Fruit fly (Drosophila melanogaster) S2 (cell line): ENCODE results near the gene EndoA.

Source experiments
- CG8478 ChIP-seq: fragments of >200 bp; optimal IDR thresholded peaks from 2 replicates; lab custom pipeline; 2018
- CTCF ChIP-seq, 2 experiments: fragments of >200 bp; optimal IDR thresholded peaks; 2 replicates each; lab custom pipeline; 2018

- TF ChIP-seq CG8478 (lab: Kevin White, UChicago) = no peak
- TF ChIP-seq CTCF (optimal IDR thresholded peaks at IDR 0.05; lab: Kevin White, UChicago) = no peak
Observed at dm6 chr3R:18916715-18917253, 10.4 kb downstream of the EndoA start.
